Worm (Caenorhabditis elegans): Measurements from ENCODE around the gene Y113G7A.16.

DNA sequence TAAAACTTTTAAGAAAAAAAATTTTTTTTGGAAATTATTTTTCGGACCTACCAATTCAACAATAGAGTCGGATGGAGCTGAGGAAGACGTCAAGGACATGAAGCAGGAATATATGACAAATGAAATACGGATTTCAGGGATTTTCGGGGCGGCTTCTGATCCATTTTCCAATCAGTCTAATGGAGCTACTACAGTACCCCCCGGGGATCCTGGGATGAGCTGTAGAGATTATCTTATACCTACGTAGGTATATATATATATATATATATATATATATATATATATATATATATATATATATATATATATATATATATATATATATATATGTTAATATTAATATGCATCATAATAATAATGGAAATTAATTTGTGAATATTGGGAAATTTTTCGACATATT is 26.7 kb downstream of the Y113G7A.16 start, which contains the start of gene ttx-1:
- no peak for TF ChIP-seq nhr-76 (tag; optimal IDR thresholded peaks at IDR 0.05)
- no peak for TF ChIP-seq unc-120 (tag; optimal IDR thresholded peaks at IDR 0.05; ENCODE audit: poor library complexity, severe bottlenecking)
- TF ChIP-seq mls-2 (tag; optimal IDR thresholded peaks at IDR 0.05): no peak
- TF ChIP-seq nhr-12 (tag; optimal IDR thresholded peaks at IDR 0.05): no peak
- TF ChIP-seq nhr-237 (tag; optimal IDR thresholded peaks at IDR 0.05): no peak
- no peak for TF ChIP-seq elt-3 (tag; optimal IDR thresholded peaks at IDR 0.05)
- TF ChIP-seq nhr-28 (tag; optimal IDR thresholded peaks at IDR 0.05): no peak
- TF ChIP-seq ztf-11 (tag; optimal IDR thresholded peaks at IDR 0.05): no peak
- no peak for TF ChIP-seq blmp-1 (tag; optimal IDR thresholded peaks at IDR 0.05)
- TF ChIP-seq mep-1 (tag; optimal IDR thresholded peaks at IDR 0.05): no peak
